Worm (Caenorhabditis elegans): ENCODE results near the gene Y102A11A.9.

Y102A11A.9 gene

ce11 chrX:2044541-2045168 is 31.7 kb downstream of the Y102A11A.9 start:
- TF ChIP-seq dao-5 (tag; optimal IDR thresholded peaks at IDR 0.05) (no peak), him-1 (tag; optimal IDR thresholded peaks at IDR 0.05) (no peak), W03F9.2 (tag; optimal IDR thresholded peaks at IDR 0.05) (no peak)

ce11 chrX:2045603-2046002 is 32.7 kb downstream of the Y102A11A.9 start:
- TF ChIP-seq dao-5 (tag; optimal IDR thresholded peaks at IDR 0.05) (no peak), him-1 (tag; optimal IDR thresholded peaks at IDR 0.05) (no peak), W03F9.2 (tag; optimal IDR thresholded peaks at IDR 0.05) (no peak)

ce11 chrX:2046124-2046722 is 33.3 kb downstream of the Y102A11A.9 start, which contains the start of gene igcm-4:
igcm-4 (minus strand) TSS chrX:2046360.
- TF ChIP-seq him-1 (tag; optimal IDR thresholded peaks at IDR 0.05) (no peak), dao-5 (tag; optimal IDR thresholded peaks at IDR 0.05) (no peak), W03F9.2 (tag; optimal IDR thresholded peaks at IDR 0.05) (no peak)

- TF ChIP-seq him-1 (tag; optimal IDR thresholded peaks at IDR 0.05) (no peak), W03F9.2 (tag; optimal IDR thresholded peaks at IDR 0.05) (no peak), dao-5 (tag; optimal IDR thresholded peaks at IDR 0.05) (no peak)
Observed at ce11 chrX:2047208-2047946, 34.4 kb downstream of the Y102A11A.9 start.

ce11 chrX:2048865-2049405 is 36.0 kb downstream of the Y102A11A.9 start:
- TF ChIP-seq him-1 (tag; optimal IDR thresholded peaks at IDR 0.05) (no peak), W03F9.2 (tag; optimal IDR thresholded peaks at IDR 0.05) (no peak), dao-5 (tag; optimal IDR thresholded peaks at IDR 0.05) (no peak)

ce11 chrX:2050212-2050611 is 37.3 kb downstream of the Y102A11A.9 start:
- TF ChIP-seq W03F9.2 (tag; optimal IDR thresholded peaks at IDR 0.05), result no peak
- TF ChIP-seq him-1 (tag; optimal IDR thresholded peaks at IDR 0.05), result no peak
- TF ChIP-seq dao-5 (tag; optimal IDR thresholded peaks at IDR 0.05), result no peak

- TF ChIP-seq him-1 (tag; optimal IDR thresholded peaks at IDR 0.05), result no peak
- TF ChIP-seq W03F9.2 (tag; optimal IDR thresholded peaks at IDR 0.05), result no peak
- no peak for TF ChIP-seq dao-5 (tag; optimal IDR thresholded peaks at IDR 0.05)
Observed at ce11 chrX:2051602-2052001, 38.7 kb downstream of the Y102A11A.9 start, which contains the start of gene Y102A11A.1. Y102A11A.1 (plus strand) TSS chrX:2051824.

- TF ChIP-seq dao-5 (tag; optimal IDR thresholded peaks at IDR 0.05) (no peak), him-1 (tag; optimal IDR thresholded peaks at IDR 0.05) (no peak), W03F9.2 (tag; optimal IDR thresholded peaks at IDR 0.05) (no peak)
Observed at ce11 chrX:2064730-2065129, 51.8 kb downstream of the Y102A11A.9 start, which contains the start of gene F49H12.7. F49H12.7 (plus strand) TSS chrX:2065030.

Data from whole organism, L4/young adult.